Worm (Caenorhabditis elegans) whole organism, midembryonic: Measurements from ENCODE around the gene C17G10.7.

Source experiments
- cog-1 ChIP-seq: sonication (generic microtip); optimal IDR thresholded peaks from 2 replicates; lab custom pipeline; 2016; ENCODE audit warnings: missing genetic modification characterization, missing compliant biosample characterization
- flt-1 ChIP-seq: fragments of 200-800 bp; sonication (Bioruptor generic); IDR thresholded peaks from 2 replicates; pipeline ENCODE4 v1.3.6; 2022; ENCODE audit warnings: missing genetic modification characterization, missing compliant biosample characterization
- klf-2 ChIP-seq: fragments of 200-800 bp; sonication (Bioruptor generic); conservative IDR thresholded peaks from 2 replicates; pipeline ENCODE4 v1.3.6; 2022; ENCODE audit warnings: missing genetic modification reagents, missing genetic modification characterization, missing compliant biosample characterization
- med-1 ChIP-seq: sonication (generic microtip); optimal IDR thresholded peaks from 2 replicates; lab custom pipeline; 2017; ENCODE audit warnings: missing genetic modification characterization, mild to moderate bottlenecking, missing compliant biosample characterization, antibody characterized with exemption, missing genetic modification reagents; ENCODE audit not compliant: insufficient read depth
- tab-1 ChIP-seq: fragments of 200-800 bp; sonication (Bioruptor generic); IDR thresholded peaks from 2 replicates; pipeline ENCODE4 v1.3.6; 2022; ENCODE audit warnings: missing genetic modification characterization, missing compliant biosample characterization
- ztf-23 ChIP-seq: fragments of 200-800 bp; sonication (Bioruptor generic); IDR thresholded peaks from 2 replicates; pipeline ENCODE4 v1.3.6; 2022; ENCODE audit warnings: missing genetic modification reagents, missing genetic modification characterization, missing compliant biosample characterization

DNA sequence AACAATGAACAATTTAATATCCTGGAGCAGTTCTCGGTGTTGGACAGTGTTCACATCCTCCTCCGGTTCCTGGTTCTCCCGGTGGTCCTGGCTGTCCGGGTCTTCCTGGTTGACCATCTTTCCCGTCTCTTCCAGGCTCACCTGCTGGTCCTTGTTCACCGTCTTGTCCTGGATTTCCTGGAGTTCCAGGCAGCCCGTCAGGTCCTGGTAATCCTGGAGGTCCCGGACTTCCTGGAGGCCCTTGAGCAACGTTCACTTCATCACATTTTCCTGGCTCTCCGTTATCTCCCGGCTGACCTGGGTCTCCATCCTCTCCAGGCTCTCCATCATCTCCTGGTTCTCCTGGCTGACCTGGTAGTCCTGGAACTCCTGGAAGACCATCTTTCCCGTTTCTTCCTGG, 43.8 kb upstream of the C17G10.7 start:
- TF ChIP-seq flt-1 (GFP tag; lab: Robert Waterston, UW) = no peak
- TF ChIP-seq cog-1 (tag; lab: Kevin White, UChicago) = no peak
- no peak for TF ChIP-seq tab-1 (GFP tag; lab: Robert Waterston, UW)
- TF ChIP-seq ztf-23 (GFP tag; lab: Robert Waterston, UW) = no peak
- no peak for TF ChIP-seq klf-2 (GFP tag; lab: Robert Waterston, UW)
- no peak for TF ChIP-seq med-1 (GFP tag; lab: Kevin White, UChicago)
